Fruit fly (Drosophila melanogaster) whole organism, embryonic: ENCODE measurements around the gene Arc42.

Experiments
- C15 ChIP-seq: fragments of 200-800 bp; sonication (Bioruptor generic); IDR thresholded peaks from 3 replicates; pipeline ENCODE4 v1.3.6; 2022; ENCODE audit warnings: missing biosample characterization, missing genetic modification characterization
- CG10321 ChIP-seq: fragments of 200-800 bp; sonication (Bioruptor generic); IDR thresholded peaks from 2 replicates; pipeline ENCODE4 v1.3.6; 2022; ENCODE audit warnings: missing biosample characterization, missing genetic modification characterization
- CG11093 ChIP-seq: fragments of 200-800 bp; sonication (Bioruptor generic); IDR thresholded peaks from 3 replicates; pipeline ENCODE4 v1.3.6; 2022; ENCODE audit warnings: missing biosample characterization, missing genetic modification characterization
- CG11247 ChIP-seq: fragments of 200-800 bp; sonication (Bioruptor generic); IDR thresholded peaks from 2 replicates; pipeline ENCODE4 v1.3.6; 2022; ENCODE audit warnings: missing biosample characterization, missing genetic modification characterization
- CG12071 ChIP-seq: fragments of 200-800 bp; sonication (Bioruptor generic); optimal IDR thresholded peaks from 3 replicates; lab custom pipeline; 2018; ENCODE audit warnings: missing biosample characterization, mild to moderate bottlenecking, missing genetic modification characterization
- CG12104 ChIP-seq: fragments of 200-800 bp; sonication (Bioruptor generic); optimal IDR thresholded peaks from 3 replicates; lab custom pipeline; 2016; ENCODE audit warnings: missing biosample characterization, missing genetic modification characterization
- CG12236 ChIP-seq: fragments of 200-800 bp; sonication (Bioruptor generic); optimal IDR thresholded peaks from 2 replicates; lab custom pipeline; 2016; ENCODE audit warnings: missing biosample characterization, missing genetic modification characterization
- CG12769 ChIP-seq: fragments of 200-800 bp; sonication (Bioruptor generic); optimal IDR thresholded peaks from 2 replicates; lab custom pipeline; 2019; ENCODE audit warnings: missing biosample characterization, mild to moderate bottlenecking, missing genetic modification characterization, moderate library complexity
- CG14710 ChIP-seq: fragments of 200-800 bp; sonication (Bioruptor generic); optimal IDR thresholded peaks from 3 replicates; lab custom pipeline; 2019; ENCODE audit warnings: missing biosample characterization, mild to moderate bottlenecking, missing genetic modification characterization, moderate library complexity
- CG15601 ChIP-seq: fragments of 200-800 bp; sonication (Bioruptor generic); optimal IDR thresholded peaks from 3 replicates; lab custom pipeline; 2019; ENCODE audit warnings: missing biosample characterization, mild to moderate bottlenecking, missing genetic modification characterization, moderate library complexity
- CG1602 ChIP-seq: fragments of 200-800 bp; sonication (Bioruptor generic); optimal IDR thresholded peaks from 3 replicates; lab custom pipeline; 2016; ENCODE audit warnings: missing biosample characterization, missing genetic modification characterization
- CG1603 ChIP-seq: fragments of 200-800 bp; sonication (Bioruptor generic); optimal IDR thresholded peaks from 2 replicates; lab custom pipeline; 2019; ENCODE audit warnings: missing biosample characterization, mild to moderate bottlenecking, missing genetic modification characterization, moderate library complexity
- CG16815 ChIP-seq: fragments of 200-800 bp; sonication (Bioruptor generic); optimal IDR thresholded peaks from 3 replicates; lab custom pipeline; 2017; ENCODE audit warnings: missing biosample characterization, mild to moderate bottlenecking, missing genetic modification characterization
- CG2202 ChIP-seq: fragments of 200-800 bp; sonication (Bioruptor generic); optimal IDR thresholded peaks from 2 replicates; lab custom pipeline; 2018; ENCODE audit warnings: missing biosample characterization, mild to moderate bottlenecking, missing genetic modification characterization
- CG32767 ChIP-seq: fragments of 200-800 bp; sonication (Bioruptor generic); IDR thresholded peaks from 2 replicates; pipeline ENCODE4 v1.3.6; 2022; ENCODE audit warnings: missing biosample characterization, missing genetic modification characterization
- CG34376 ChIP-seq: fragments of 200-800 bp; sonication (Bioruptor generic); optimal IDR thresholded peaks from 2 replicates; lab custom pipeline; 2018; ENCODE audit warnings: missing biosample characterization, mild to moderate bottlenecking, missing genetic modification characterization
- CG3847 ChIP-seq: fragments of 200-800 bp; sonication (Bioruptor generic); IDR thresholded peaks from 2 replicates; pipeline ENCODE4 v1.3.6; 2022; ENCODE audit warnings: missing biosample characterization, missing genetic modification characterization
- CG5245 ChIP-seq: fragments of 200-800 bp; sonication (Bioruptor generic); optimal IDR thresholded peaks from 3 replicates; lab custom pipeline; 2016; ENCODE audit warnings: missing biosample characterization, missing genetic modification characterization
- CG6854 ChIP-seq: fragments of 200-800 bp; sonication (Bioruptor generic); optimal IDR thresholded peaks from 3 replicates; lab custom pipeline; 2017; ENCODE audit warnings: missing biosample characterization, mild to moderate bottlenecking, missing genetic modification characterization
- CG7987 ChIP-seq: fragments of 200-800 bp; sonication (Bioruptor generic); optimal IDR thresholded peaks from 2 replicates; lab custom pipeline; 2018; ENCODE audit warnings: missing biosample characterization, mild to moderate bottlenecking, missing genetic modification characterization, moderate library complexity
- CG9876 ChIP-seq: fragments of 200-800 bp; sonication (Bioruptor generic); optimal IDR thresholded peaks from 2 replicates; lab custom pipeline; 2016; ENCODE audit warnings: missing biosample characterization, missing genetic modification characterization
- CrebB ChIP-seq: fragments of 200-800 bp; sonication (Bioruptor generic); optimal IDR thresholded peaks from 3 replicates; lab custom pipeline; 2018; ENCODE audit warnings: missing biosample characterization, mild to moderate bottlenecking, missing genetic modification characterization
- Dip2 ChIP-seq: fragments of 200-800 bp; sonication (Bioruptor generic); IDR thresholded peaks from 2 replicates; pipeline ENCODE4 v1.3.6; 2022; ENCODE audit warnings: missing biosample characterization, missing genetic modification characterization
- Dref ChIP-seq: fragments of 200-800 bp; sonication (Bioruptor generic); IDR thresholded peaks from 2 replicates; pipeline ENCODE4 v1.3.6; 2022; ENCODE audit warnings: missing biosample characterization, missing genetic modification characterization
- Fer2 ChIP-seq: fragments of 200-800 bp; sonication (Bioruptor generic); optimal IDR thresholded peaks from 2 replicates; lab custom pipeline; 2018; ENCODE audit warnings: missing biosample characterization, mild to moderate bottlenecking, missing genetic modification characterization, moderate library complexity
- GATAe ChIP-seq: fragments of 200-800 bp; sonication (Bioruptor generic); conservative IDR thresholded peaks from 2 replicates; pipeline ENCODE4 v1.3.6; 2022; ENCODE audit warnings: missing biosample characterization, missing genetic modification characterization
- HLH54F ChIP-seq: fragments of 200-800 bp; sonication (Bioruptor generic); optimal IDR thresholded peaks from 3 replicates; lab custom pipeline; 2016; ENCODE audit warnings: missing biosample characterization, missing genetic modification characterization
- HmgD ChIP-seq: fragments of 200-800 bp; sonication (Bioruptor generic); optimal IDR thresholded peaks from 3 replicates; lab custom pipeline; 2016; ENCODE audit warnings: missing biosample characterization, missing genetic modification characterization
- MESR4 ChIP-seq: fragments of 200-800 bp; sonication (Bioruptor generic); optimal IDR thresholded peaks from 2 replicates; lab custom pipeline; 2018; ENCODE audit warnings: missing biosample characterization, mild to moderate bottlenecking, missing genetic modification characterization, moderate library complexity
- MTF-1 ChIP-seq: fragments of 200-800 bp; sonication (Bioruptor generic); optimal IDR thresholded peaks from 2 replicates; lab custom pipeline; 2018; ENCODE audit warnings: missing biosample characterization, mild to moderate bottlenecking, missing genetic modification characterization, borderline replicate concordance
- Mrtf ChIP-seq: fragments of 200-800 bp; sonication (Bioruptor generic); IDR thresholded peaks from 3 replicates; pipeline ENCODE4 v1.3.6; 2022; ENCODE audit warnings: missing biosample characterization, missing genetic modification characterization
- NfI ChIP-seq: fragments of 200-800 bp; sonication (Bioruptor generic); optimal IDR thresholded peaks from 3 replicates; lab custom pipeline; 2018; ENCODE audit warnings: missing biosample characterization, mild to moderate bottlenecking, missing genetic modification characterization, moderate library complexity
- Sox100B ChIP-seq: fragments of 200-800 bp; sonication (Bioruptor generic); optimal IDR thresholded peaks from 3 replicates; lab custom pipeline; 2018; ENCODE audit warnings: missing biosample characterization, mild to moderate bottlenecking, missing genetic modification characterization
- Sry-β ChIP-seq: fragments of 200-800 bp; sonication (Bioruptor generic); optimal IDR thresholded peaks from 2 replicates; lab custom pipeline; 2018; ENCODE audit warnings: missing biosample characterization, mild to moderate bottlenecking, missing genetic modification characterization, moderate library complexity
- bowl ChIP-seq: fragments of 200-800 bp; sonication (Bioruptor generic); IDR thresholded peaks from 2 replicates; pipeline ENCODE4 v1.3.6; 2022; ENCODE audit warnings: missing biosample characterization, missing genetic modification characterization
- crc ChIP-seq: fragments of 200-800 bp; sonication (Bioruptor generic); optimal IDR thresholded peaks from 2 replicates; lab custom pipeline; 2016; ENCODE audit warnings: missing biosample characterization, missing genetic modification characterization
- cwo ChIP-seq: fragments of 200-800 bp; sonication (Bioruptor generic); optimal IDR thresholded peaks from 3 replicates; lab custom pipeline; 2017; ENCODE audit warnings: missing biosample characterization, missing genetic modification characterization, mild to moderate bottlenecking, moderate library complexity, missing genetic modification reagents
- dysf ChIP-seq: fragments of 200-800 bp; sonication (Bioruptor generic); IDR thresholded peaks from 3 replicates; pipeline ENCODE4 v1.3.6; 2022; ENCODE audit warnings: missing biosample characterization, missing genetic modification characterization
- en ChIP-seq: fragments of 200-800 bp; sonication (Bioruptor generic); optimal IDR thresholded peaks from 2 replicates; lab custom pipeline; 2016; ENCODE audit warnings: missing biosample characterization, missing genetic modification characterization
- grn ChIP-seq: fragments of 200-800 bp; sonication (Bioruptor generic); optimal IDR thresholded peaks from 3 replicates; lab custom pipeline; 2017; ENCODE audit warnings: missing biosample characterization, missing genetic modification characterization
- ham ChIP-seq: fragments of 200-800 bp; sonication (Bioruptor generic); IDR thresholded peaks from 2 replicates; pipeline ENCODE4 v1.3.6; 2022; ENCODE audit warnings: missing biosample characterization, missing genetic modification characterization
- hth ChIP-seq: fragments of >200 bp; optimal IDR thresholded peaks from 2 replicates; lab custom pipeline; 2017; ENCODE audit warnings: inconsistent platforms
- lola ChIP-seq, 3 experiments: fragments of >200 bp in 2 of 3; fragments of 200-800 bp in 1 of 3; sonication (Bioruptor generic) in 1 of 3; optimal IDR thresholded peaks; 2 replicates each; lab custom pipeline; 2017 to 2019; ENCODE audit warnings: missing biosample characterization in 3 of 3, missing genetic modification characterization in 3 of 3, mild to moderate bottlenecking in 1 of 3, moderate library complexity in 1 of 3
- maf-S ChIP-seq: fragments of 200-800 bp; sonication (Bioruptor generic); optimal IDR thresholded peaks from 2 replicates; lab custom pipeline; 2016; ENCODE audit warnings: missing biosample characterization, missing genetic modification characterization
- mam ChIP-seq: fragments of 200-800 bp; sonication (Bioruptor generic); optimal IDR thresholded peaks from 3 replicates; lab custom pipeline; 2016; ENCODE audit warnings: missing biosample characterization, missing genetic modification characterization
- p53 ChIP-seq: fragments of 200-800 bp; sonication (Bioruptor generic); optimal IDR thresholded peaks from 2 replicates; lab custom pipeline; 2016; ENCODE audit warnings: missing biosample characterization, missing genetic modification characterization
- shn ChIP-seq: fragments of 200-800 bp; sonication (Bioruptor generic); optimal IDR thresholded peaks from 3 replicates; lab custom pipeline; 2016; ENCODE audit warnings: missing biosample characterization, missing genetic modification characterization
- so ChIP-seq: fragments of 200-800 bp; sonication (Bioruptor generic); IDR thresholded peaks from 3 replicates; pipeline ENCODE4 v1.3.6; 2022; ENCODE audit warnings: missing biosample characterization, missing genetic modification characterization
- vnd ChIP-seq: fragments of 200-800 bp; sonication (Bioruptor generic); IDR thresholded peaks from 3 replicates; pipeline ENCODE4 v1.3.6; 2022; ENCODE audit warnings: missing biosample characterization, missing genetic modification characterization; ENCODE audit not compliant: partially characterized antibody
- vvl ChIP-seq: fragments of 200-800 bp; sonication (Bioruptor generic); IDR thresholded peaks from 2 replicates; pipeline ENCODE4 v1.3.6; 2022; ENCODE audit warnings: missing biosample characterization, missing genetic modification characterization

The Arc42 gene

DNA sequence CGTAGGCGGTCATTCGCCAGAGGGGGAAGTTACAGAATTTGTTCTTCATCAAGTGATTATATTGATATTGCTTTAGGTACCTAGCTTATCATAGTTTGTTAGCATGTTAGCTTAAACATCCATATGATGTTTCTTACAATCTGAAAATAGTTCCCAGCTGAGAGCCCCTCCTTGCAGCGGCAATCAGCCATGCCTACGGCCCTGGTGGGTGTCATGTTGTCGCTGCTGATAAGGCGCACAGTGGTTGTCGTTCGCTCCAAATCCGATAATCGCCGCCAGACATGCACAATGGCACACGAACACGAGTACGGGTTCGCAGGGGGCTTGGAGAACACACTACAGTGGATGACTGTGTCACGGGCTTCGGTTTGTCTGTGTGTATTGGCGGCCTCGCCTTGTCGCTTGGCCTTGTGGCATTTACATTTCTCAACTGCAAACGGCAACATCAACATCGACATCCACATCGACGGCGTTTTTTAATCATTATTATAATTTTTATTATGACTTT, 28.4 kb downstream of the Arc42 start (continued):
- TF ChIP-seq CG11247 (GFP tag; lab: Robert Waterston, UW) (peak; percentile 75), NfI (peak; percentile 74), Sox100B (GFP tag; lab: Kevin White, UChicago) (peak; percentile 55), dysf (GFP tag; lab: Robert Waterston, UW) (peak; percentile 91), vnd (no peak), grn (GFP tag; lab: Kevin White, UChicago) (no peak), CG12071 (GFP tag; lab: Kevin White, UChicago) (peak; percentile 78), CG15601 (tag; lab: Kevin White, UChicago) (peak; percentile 31), CG14710 (tag; lab: Kevin White, UChicago) (peak; percentile 6), CG16815 (GFP tag; lab: Kevin White, UChicago) (peak; percentile 68), CG1603 (tag; lab: Kevin White, UChicago) (peak; percentile 87), CrebB (tag; lab: Kevin White, UChicago) (peak; percentile 67), CG10321 (GFP tag; lab: Robert Waterston, UW) (0 out of 2 replicates have a peak, but pooled peaks have one; percentile 26), p53 (no peak), Mrtf (GFP tag; lab: Robert Waterston, UW) (peak; percentile 83), so (GFP tag; lab: Robert Waterston, UW) (peak; percentile 86), CG12769 (peak; percentile 97), GATAe (GFP tag; lab: Robert Waterston, UW) (peak; percentile 82), CG11093 (peak; percentile 67; the same call in 2 of the 3 replicates), MESR4 (peak; percentile 2), HLH54F (peak; percentile 83), MTF-1 (GFP tag; lab: Kevin White, UChicago) (peak; percentile 38), bowl (GFP tag; lab: Robert Waterston, UW) (peak; percentile 47; the same call in 1 of the 2 replicates), hth (no peak), Dip2 (GFP tag; lab: Robert Waterston, UW) (no peak), CG6854 (GFP tag; lab: Kevin White, UChicago) (peak; percentile 51), crc (GFP tag; lab: Kevin White, UChicago) (peak; percentile 64), CG32767 (GFP tag; lab: Robert Waterston, UW) (peak; percentile 62; the same call in 1 of the 2 replicates), CG2202 (tag; lab: Kevin White, UChicago) (peak; percentile 28), shn (peak; percentile 76), en (GFP tag; lab: Kevin White, UChicago) (no peak), CG7987 (GFP tag; lab: Kevin White, UChicago) (peak; percentile 35), HmgD (peak; percentile 27), C15 (GFP tag; lab: Robert Waterston, UW) (peak; percentile 67; the same call in 2 of the 3 replicates), CG34376 (peak; percentile 44), CG12236 (GFP tag; lab: Kevin White, UChicago) (peak; percentile 27), Fer2 (tag; lab: Kevin White, UChicago) (peak; percentile 30), Dref (GFP tag; lab: Robert Waterston, UW) (no peak), CG5245 (GFP tag; lab: Kevin White, UChicago) (peak; percentile 55), Sry-β (GFP tag; lab: Kevin White, UChicago) (no peak), CG3847 (GFP tag; lab: Robert Waterston, UW) (peak; percentile 73), lola (GFP tag; optimal IDR thresholded peaks at IDR 0.05; lab: Kevin White, UChicago) (peak in 1 of 3 experiments; percentile 38), maf-S (GFP tag; lab: Kevin White, UChicago) (peak; percentile 48), CG1602 (peak; percentile 70), mam (GFP tag; lab: Kevin White, UChicago) (peak; percentile 83), CG12104 (peak; percentile 53), cwo (GFP tag; lab: Kevin White, UChicago) (peak; percentile 85), ham (GFP tag; lab: Robert Waterston, UW) (peak; percentile 53; the same call in 1 of the 2 replicates), CG9876 (GFP tag; lab: Kevin White, UChicago) (peak; percentile 56), vvl (GFP tag; lab: Robert Waterston, UW) (peak; percentile 89)
